Worm (Caenorhabditis elegans) whole organism, mixed stage, embryonic: Measurements from ENCODE around the gene fbxa-202.

Experiments
- ceh-83 ChIP-seq: fragments of 200-800 bp; sonication (Bioruptor generic); optimal IDR thresholded peaks from 2 replicates; lab custom pipeline; 2018; ENCODE audit warnings: mild to moderate bottlenecking, missing genetic modification characterization, missing compliant biosample characterization
- ces-1 ChIP-seq: fragments of 150-350 bp; optimal IDR thresholded peaks from 2 replicates; lab custom pipeline; 2014; ENCODE audit warnings: missing biosample characterization, missing genetic modification reagents, missing genetic modification characterization
- elt-1 ChIP-seq: sonication (generic microtip); optimal IDR thresholded peaks from 2 replicates; lab custom pipeline; 2017; ENCODE audit warnings: missing genetic modification characterization, mild to moderate bottlenecking, missing compliant biosample characterization, antibody characterized with exemption, moderate library complexity, borderline replicate concordance; ENCODE audit not compliant: insufficient read depth
- elt-3 ChIP-seq: fragments of 150-350 bp; optimal IDR thresholded peaks from 2 replicates; lab custom pipeline; 2014; ENCODE audit warnings: missing biosample characterization, missing genetic modification characterization
- lin-13 ChIP-seq: fragments of 150-350 bp; optimal IDR thresholded peaks from 2 replicates; lab custom pipeline; 2014; ENCODE audit warnings: missing biosample characterization, missing genetic modification characterization
- mep-1 ChIP-seq: fragments of 150-350 bp; optimal IDR thresholded peaks from 2 replicates; lab custom pipeline; 2017; ENCODE audit warnings: missing biosample characterization, missing genetic modification reagents, missing genetic modification characterization, inconsistent platforms
- nhr-12 ChIP-seq: fragments of 150-350 bp; optimal IDR thresholded peaks from 2 replicates; lab custom pipeline; 2014; ENCODE audit warnings: missing biosample characterization, missing genetic modification characterization
- nhr-237 ChIP-seq: fragments of 150-350 bp; optimal IDR thresholded peaks from 2 replicates; lab custom pipeline; 2014; ENCODE audit warnings: missing biosample characterization, missing genetic modification characterization
- nhr-76 ChIP-seq: sonication (generic microtip); optimal IDR thresholded peaks from 2 replicates; lab custom pipeline; 2017; ENCODE audit warnings: missing biosample characterization, missing genetic modification characterization
- snpc-4 ChIP-seq: fragments of 150-350 bp; optimal IDR thresholded peaks from 2 replicates; lab custom pipeline; 2014; ENCODE audit warnings: missing biosample characterization, missing genetic modification characterization
- unc-39 ChIP-seq: fragments of 150-350 bp; optimal IDR thresholded peaks from 2 replicates; lab custom pipeline; 2014; ENCODE audit warnings: missing biosample characterization, missing genetic modification characterization
- ztf-11 ChIP-seq: fragments of 150-350 bp; optimal IDR thresholded peaks from 2 replicates; lab custom pipeline; 2014; ENCODE audit warnings: missing biosample characterization, missing genetic modification characterization

DNA sequence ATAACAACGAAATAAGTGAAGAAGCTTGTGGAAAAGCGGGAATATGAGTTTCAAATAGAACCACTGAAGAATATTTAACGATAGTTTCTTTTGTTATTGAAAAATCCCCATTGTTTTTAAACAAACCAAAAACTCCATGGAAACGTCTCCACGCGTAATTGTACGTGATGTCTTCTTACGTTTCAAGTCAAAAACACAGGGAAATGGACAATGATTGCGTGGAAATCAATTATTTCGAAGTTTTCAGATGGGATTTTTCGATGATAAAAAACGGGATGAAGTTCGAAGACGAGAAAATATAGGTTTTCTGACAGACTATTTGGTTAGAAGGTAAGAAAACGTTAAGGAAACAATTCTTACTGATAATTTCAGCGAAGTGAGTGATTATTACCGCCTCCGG, 45.9 kb upstream of the fbxa-202 start, which contains the start of the genes K12B6.4 and spe-49:
- TF ChIP-seq mep-1 (tag; lab: Kevin White, UChicago): no peak
- no peak for TF ChIP-seq nhr-76
- no peak for TF ChIP-seq unc-39 (tag; lab: Kevin White, UChicago)
- no peak for TF ChIP-seq lin-13 (tag; lab: Kevin White, UChicago)
- TF ChIP-seq nhr-237 (tag; lab: Kevin White, UChicago): no peak
- no peak for TF ChIP-seq elt-3 (tag; lab: Kevin White, UChicago)
- no peak for TF ChIP-seq snpc-4 (tag; lab: Kevin White, UChicago)
- no peak for TF ChIP-seq ces-1 (GFP tag; lab: Kevin White, UChicago)
- TF ChIP-seq elt-1 (tag; lab: Kevin White, UChicago): no peak
- TF ChIP-seq ceh-83 (GFP tag; lab: Kevin White, UChicago): no peak
- TF ChIP-seq ztf-11: no peak
- TF ChIP-seq nhr-12 (tag; lab: Kevin White, UChicago): no peak
